Fruit fly (Drosophila melanogaster) whole organism, pupa: ENCODE measurements around the gene tnc.

Experiments used
- D1 ChIP-seq: fragments of 200-800 bp; sonication (Bioruptor generic); optimal IDR thresholded peaks from 2 replicates; lab custom pipeline; 2018; ENCODE audit warnings: missing biosample characterization, mild to moderate bottlenecking, missing genetic modification characterization, moderate library complexity
- EcR ChIP-seq: fragments of 200-800 bp; sonication (Bioruptor generic); optimal IDR thresholded peaks from 3 replicates; lab custom pipeline; 2019; ENCODE audit warnings: missing biosample characterization, missing genetic modification characterization, mild to moderate bottlenecking, moderate library complexity, missing genetic modification reagents
- Snoo ChIP-seq: fragments of 200-800 bp; sonication (Bioruptor generic); optimal IDR thresholded peaks from 3 replicates; lab custom pipeline; 2017; ENCODE audit warnings: missing biosample characterization, mild to moderate bottlenecking, missing genetic modification characterization, inconsistent platforms
- gl ChIP-seq: fragments of 200-800 bp; sonication (Bioruptor generic); optimal IDR thresholded peaks from 2 replicates; lab custom pipeline; 2018; ENCODE audit warnings: missing biosample characterization, mild to moderate bottlenecking, missing genetic modification characterization

DNA sequence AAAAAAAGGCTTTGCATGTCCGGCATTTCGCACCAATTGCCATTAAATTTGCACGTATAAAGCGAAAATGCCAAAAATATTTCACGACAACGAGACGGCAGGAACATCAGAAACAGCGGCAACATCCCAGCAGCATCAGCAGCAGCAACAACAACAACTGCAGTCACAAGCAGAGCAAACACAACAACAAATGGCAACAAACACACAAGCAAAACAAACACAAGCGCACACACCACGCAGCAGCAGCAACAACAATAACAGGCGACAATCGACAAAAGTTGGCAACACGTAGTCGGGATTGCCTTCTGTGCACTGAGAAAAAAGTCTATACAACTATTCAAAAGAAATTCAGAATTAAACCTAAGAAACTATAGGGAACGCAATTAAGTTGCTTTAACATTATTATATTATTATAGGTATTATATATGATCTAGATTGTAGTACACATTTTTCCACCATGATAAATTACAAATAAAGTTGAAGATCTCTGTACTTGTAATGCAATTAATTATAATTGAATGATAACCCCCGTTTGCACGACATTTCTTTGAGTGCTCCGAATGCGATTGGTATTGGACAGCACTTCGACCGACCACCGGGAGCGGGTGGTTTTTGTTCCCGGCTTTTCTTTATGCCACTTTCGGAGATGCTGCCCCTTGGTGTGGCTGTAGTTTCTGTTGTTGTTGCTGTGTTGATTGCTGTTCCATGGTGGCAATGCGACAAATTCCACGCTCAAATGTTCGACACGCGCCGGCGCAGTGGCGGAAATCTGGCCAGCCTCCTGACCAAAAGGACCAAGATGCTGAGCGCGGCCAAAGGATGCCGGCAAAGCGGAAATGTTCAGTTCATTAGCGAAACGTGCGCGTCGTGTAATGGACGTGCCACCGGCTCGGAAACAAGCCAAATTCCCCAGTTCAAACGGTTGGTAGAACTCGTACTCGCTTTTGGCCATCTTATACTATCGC, at the start of gene tnc:
- TF ChIP-seq EcR (no peak), gl (peak; percentile 47), Snoo (peak; percentile 86), D1 (tag; lab: Kevin White, UChicago) (peak; percentile 51)
